Fruit fly (Drosophila melanogaster) whole organism, embryonic: Measurements from ENCODE around the gene Lip2.

Source experiments
- Atf6 ChIP-seq: fragments of 200-800 bp; sonication (Bioruptor generic); IDR thresholded peaks from 2 replicates; pipeline ENCODE4 v1.3.6; 2022; ENCODE audit warnings: missing biosample characterization, missing genetic modification characterization
- CG10959 ChIP-seq: fragments of 200-800 bp; sonication (Bioruptor generic); IDR thresholded peaks from 2 replicates; pipeline ENCODE4 v1.3.6; 2022; ENCODE audit warnings: missing biosample characterization, missing genetic modification characterization
- CG11504 ChIP-seq: fragments of 200-800 bp; sonication (Bioruptor generic); optimal IDR thresholded peaks from 3 replicates; lab custom pipeline; 2019; ENCODE audit warnings: missing biosample characterization, mild to moderate bottlenecking, missing genetic modification characterization, moderate library complexity
- CG12769 ChIP-seq: fragments of 200-800 bp; sonication (Bioruptor generic); optimal IDR thresholded peaks from 2 replicates; lab custom pipeline; 2019; ENCODE audit warnings: missing biosample characterization, mild to moderate bottlenecking, missing genetic modification characterization, moderate library complexity
- CG12942 ChIP-seq: fragments of 200-800 bp; sonication (Bioruptor generic); optimal IDR thresholded peaks from 3 replicates; lab custom pipeline; 2016; ENCODE audit warnings: missing biosample characterization, missing genetic modification characterization
- CG16779 ChIP-seq: fragments of 200-800 bp; sonication (Bioruptor generic); IDR thresholded peaks from 2 replicates; pipeline ENCODE4 v1.3.6; 2022; ENCODE audit warnings: missing biosample characterization, missing genetic modification characterization
- CG2120 ChIP-seq: fragments of 200-800 bp; sonication (Bioruptor generic); optimal IDR thresholded peaks from 3 replicates; lab custom pipeline; 2016; ENCODE audit warnings: missing biosample characterization, missing genetic modification characterization
- CG2199 ChIP-seq: fragments of 200-800 bp; sonication (Bioruptor generic); IDR thresholded peaks from 3 replicates; pipeline ENCODE4 v1.3.6; 2022; ENCODE audit warnings: missing biosample characterization, missing genetic modification characterization
- CG32532 ChIP-seq: fragments of 200-800 bp; sonication (Bioruptor generic); IDR thresholded peaks from 2 replicates; pipeline ENCODE4 v1.3.6; 2022; ENCODE audit warnings: missing biosample characterization, missing genetic modification characterization
- CG3281 ChIP-seq: fragments of 200-800 bp; sonication (Bioruptor generic); optimal IDR thresholded peaks from 3 replicates; lab custom pipeline; 2017; ENCODE audit warnings: missing biosample characterization, mild to moderate bottlenecking, missing genetic modification characterization
- CG6272 ChIP-seq: fragments of 200-800 bp; sonication (Bioruptor generic); IDR thresholded peaks from 2 replicates; pipeline ENCODE4 v1.3.6; 2022; ENCODE audit warnings: missing biosample characterization, missing genetic modification characterization
- CG7357 ChIP-seq: fragments of 200-800 bp; sonication (Bioruptor generic); IDR thresholded peaks from 3 replicates; pipeline ENCODE4 v1.3.6; 2022; ENCODE audit warnings: missing biosample characterization, missing genetic modification characterization
- CG9932 ChIP-seq: fragments of 200-800 bp; sonication (Bioruptor generic); IDR thresholded peaks from 2 replicates; pipeline ENCODE4 v1.3.6; 2022; ENCODE audit warnings: missing biosample characterization, missing genetic modification characterization
- D19A ChIP-seq: fragments of 200-800 bp; optimal IDR thresholded peaks from 3 replicates; lab custom pipeline; 2019; ENCODE audit warnings: missing biosample characterization, mild to moderate bottlenecking, missing genetic modification characterization, moderate library complexity
- Dp ChIP-seq: fragments of 200-800 bp; sonication (Bioruptor generic); optimal IDR thresholded peaks from 2 replicates; lab custom pipeline; 2018; ENCODE audit warnings: missing biosample characterization, mild to moderate bottlenecking, missing genetic modification characterization, moderate library complexity
- Hand ChIP-seq: fragments of 200-800 bp; sonication (Bioruptor generic); optimal IDR thresholded peaks from 2 replicates; lab custom pipeline; 2017; ENCODE audit warnings: mild to moderate bottlenecking, missing biosample characterization, missing genetic modification reagents, missing genetic modification characterization
- Hey ChIP-seq: fragments of 200-800 bp; sonication (Bioruptor generic); optimal IDR thresholded peaks from 3 replicates; lab custom pipeline; 2018; ENCODE audit warnings: missing biosample characterization, mild to moderate bottlenecking, missing genetic modification characterization
- Hr51 ChIP-seq, 2 experiments: fragments of 200-800 bp; sonication (Bioruptor generic); optimal IDR thresholded peaks; 2 replicates in 1 of 2; 3 replicates in 1 of 2; lab custom pipeline; 2016 to 2018; ENCODE audit warnings: missing biosample characterization in 2 of 2, missing genetic modification characterization in 2 of 2, mild to moderate bottlenecking in 1 of 2, moderate library complexity in 1 of 2
- Lhr ChIP-seq: fragments of 200-800 bp; sonication (Bioruptor generic); optimal IDR thresholded peaks from 3 replicates; lab custom pipeline; 2017; ENCODE audit warnings: mild to moderate bottlenecking, missing biosample characterization, missing genetic modification reagents, missing genetic modification characterization
- Med ChIP-seq: fragments of 200-800 bp; sonication (Bioruptor generic); peaks from one replicate; lab custom pipeline; 2016; ENCODE audit warnings: missing biosample characterization, missing genetic modification characterization, mild to moderate bottlenecking, inconsistent platforms, moderate library complexity
- Meics ChIP-seq: fragments of 200-800 bp; sonication (Bioruptor generic); optimal IDR thresholded peaks from 2 replicates; lab custom pipeline; 2017; ENCODE audit warnings: missing biosample characterization, mild to moderate bottlenecking, missing genetic modification characterization
- Rfx ChIP-seq: fragments of 200-800 bp; sonication (Bioruptor generic); IDR thresholded peaks from 2 replicates; pipeline ENCODE4 v1.3.6; 2022; ENCODE audit warnings: missing biosample characterization, missing genetic modification characterization
- Scr ChIP-seq: fragments of 200-800 bp; sonication (Bioruptor generic); IDR thresholded peaks from 2 replicates; pipeline ENCODE4 v1.3.6; 2022; ENCODE audit warnings: missing biosample characterization, missing genetic modification characterization; ENCODE audit not compliant: partially characterized antibody
- Sox102F ChIP-seq: fragments of 200-800 bp; sonication (Bioruptor generic); optimal IDR thresholded peaks from 2 replicates; lab custom pipeline; 2018; ENCODE audit warnings: missing biosample characterization, mild to moderate bottlenecking, missing genetic modification characterization, moderate library complexity
- Tbp ChIP-seq: fragments of >200 bp; optimal IDR thresholded peaks from 2 replicates; lab custom pipeline; 2018; ENCODE audit warnings: missing biosample characterization, missing genetic modification characterization
- al ChIP-seq: fragments of 200-800 bp; sonication (Bioruptor generic); IDR thresholded peaks from 2 replicates; pipeline ENCODE4 v1.3.6; 2022; ENCODE audit warnings: missing biosample characterization, missing genetic modification characterization
- cad ChIP-seq: fragments of >200 bp; optimal IDR thresholded peaks from 2 replicates; lab custom pipeline; 2017; ENCODE audit warnings: missing biosample characterization, missing genetic modification characterization
- caup ChIP-seq: fragments of 200-800 bp; sonication (Bioruptor generic); optimal IDR thresholded peaks from 3 replicates; lab custom pipeline; 2017; ENCODE audit warnings: missing biosample characterization, mild to moderate bottlenecking, missing genetic modification characterization, moderate library complexity; ENCODE audit not compliant: severe bottlenecking
- crc ChIP-seq: fragments of 200-800 bp; sonication (Bioruptor generic); optimal IDR thresholded peaks from 2 replicates; lab custom pipeline; 2016; ENCODE audit warnings: missing biosample characterization, missing genetic modification characterization
- dmrt99B ChIP-seq: fragments of 200-800 bp; sonication (Bioruptor generic); optimal IDR thresholded peaks from 2 replicates; lab custom pipeline; 2018; ENCODE audit warnings: missing biosample characterization, mild to moderate bottlenecking, missing genetic modification characterization, moderate library complexity
- gem ChIP-seq: fragments of 200-800 bp; sonication (Bioruptor generic); optimal IDR thresholded peaks from 2 replicates; lab custom pipeline; 2019; ENCODE audit warnings: missing biosample characterization, mild to moderate bottlenecking, missing genetic modification characterization, moderate library complexity
- kay ChIP-seq: fragments of 200-800 bp; sonication (Bioruptor generic); optimal IDR thresholded peaks from 2 replicates; lab custom pipeline; 2016; ENCODE audit warnings: missing biosample characterization, missing genetic modification characterization
- knrl ChIP-seq: fragments of 200-800 bp; sonication (Bioruptor generic); IDR thresholded peaks from 3 replicates; pipeline ENCODE4 v1.3.6; 2022; ENCODE audit warnings: missing biosample characterization, missing genetic modification characterization; ENCODE audit not compliant: partially characterized antibody
- lov ChIP-seq, 2 experiments: fragments of 200-800 bp in 1 of 2; fragments of >200 bp in 1 of 2; sonication (Bioruptor generic) in 1 of 2; IDR thresholded peaks in 1 of 2; optimal IDR thresholded peaks in 1 of 2; 2 replicates in 1 of 2; 3 replicates in 1 of 2; pipeline versions ENCODE4 v1.3.6 to Lab custom; 2017 to 2022; ENCODE audit warnings: missing biosample characterization in 1 of 2, missing genetic modification characterization in 1 of 2
- mirr ChIP-seq: fragments of 200-800 bp; sonication (Bioruptor generic); optimal IDR thresholded peaks from 3 replicates; lab custom pipeline; 2018; ENCODE audit warnings: missing biosample characterization, mild to moderate bottlenecking, missing genetic modification characterization
- p53 ChIP-seq: fragments of 200-800 bp; sonication (Bioruptor generic); optimal IDR thresholded peaks from 2 replicates; lab custom pipeline; 2016; ENCODE audit warnings: missing biosample characterization, missing genetic modification characterization
- pb ChIP-seq: fragments of 200-800 bp; sonication (Bioruptor generic); optimal IDR thresholded peaks from 3 replicates; lab custom pipeline; 2016; ENCODE audit warnings: missing biosample characterization, missing genetic modification characterization
- row ChIP-seq: fragments of 200-800 bp; sonication (Bioruptor generic); IDR thresholded peaks from 3 replicates; pipeline ENCODE4 v1.3.6; 2022; ENCODE audit warnings: missing biosample characterization, missing genetic modification characterization
- sisA ChIP-seq: fragments of 200-800 bp; sonication (Bioruptor generic); IDR thresholded peaks from 2 replicates; pipeline ENCODE4 v1.3.6; 2022; ENCODE audit warnings: missing biosample characterization, missing genetic modification characterization
- slou ChIP-seq: fragments of 200-800 bp; sonication (Bioruptor generic); optimal IDR thresholded peaks from 3 replicates; lab custom pipeline; 2016; ENCODE audit warnings: missing biosample characterization, missing genetic modification characterization
- stwl ChIP-seq: fragments of 200-800 bp; sonication (Bioruptor generic); optimal IDR thresholded peaks from 3 replicates; lab custom pipeline; 2018; ENCODE audit warnings: missing biosample characterization, mild to moderate bottlenecking, missing genetic modification characterization, moderate library complexity
- tx ChIP-seq: fragments of 200-800 bp; sonication (Bioruptor generic); optimal IDR thresholded peaks from 2 replicates; lab custom pipeline; 2016; ENCODE audit warnings: missing biosample characterization, missing genetic modification characterization

The Lip2 gene

DNA sequence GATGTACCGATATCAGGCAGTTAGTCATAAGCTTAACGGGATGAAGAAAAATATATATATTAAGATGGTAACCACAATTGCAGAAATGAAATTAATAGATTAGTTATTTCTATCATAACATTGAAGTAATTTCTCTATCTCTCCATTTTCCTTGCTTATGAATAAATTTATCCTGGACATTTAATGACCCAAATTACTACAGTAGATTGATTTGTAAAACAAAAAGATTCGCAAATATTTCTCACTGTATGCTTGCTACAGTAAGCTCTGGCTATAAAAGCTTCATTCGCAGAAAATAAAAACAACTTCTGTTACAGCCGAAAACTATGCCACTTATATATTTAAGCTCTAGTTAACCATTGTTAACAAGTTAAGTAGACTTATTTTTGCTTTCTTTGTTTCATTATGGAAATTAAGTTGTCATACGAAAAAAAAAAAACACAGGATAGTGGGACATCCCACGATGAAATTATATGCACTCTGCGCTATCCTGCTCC, 28.6 kb downstream of the Lip2 start, which contains the start of gene CG17105 (continued):
- no peak for TF ChIP-seq cad (GFP tag; lab: Kevin White, UChicago)
- TF ChIP-seq caup (GFP tag; lab: Kevin White, UChicago): no peak
- 0 out of 3 replicates have a peak, but pooled peaks have one; percentile 19 for TF ChIP-seq row (GFP tag; lab: Robert Waterston, UW)
- TF ChIP-seq Scr (GFP tag; lab: Robert Waterston, UW): no peak
- TF ChIP-seq Hand (GFP tag; lab: Kevin White, UChicago): no peak
- peak; percentile 3 for TF ChIP-seq CG3281 (GFP tag; lab: Kevin White, UChicago)
- TF ChIP-seq CG6272 (GFP tag; lab: Robert Waterston, UW): no peak
- TF ChIP-seq mirr (GFP tag; lab: Kevin White, UChicago): no peak
- no peak for TF ChIP-seq CG10959
- TF ChIP-seq Tbp (GFP tag; lab: Kevin White, UChicago): no peak
- TF ChIP-seq crc (GFP tag; lab: Kevin White, UChicago): no peak
- no peak for TF ChIP-seq knrl (GFP tag; lab: Robert Waterston, UW)
- no peak for TF ChIP-seq pb
- TF ChIP-seq Sox102F (GFP tag; lab: Kevin White, UChicago): peak; percentile 24
- TF ChIP-seq CG12769: no peak
- no peak for TF ChIP-seq CG2199 (GFP tag; lab: Robert Waterston, UW)
- no peak for TF ChIP-seq Dp
- no peak for TF ChIP-seq Lhr (GFP tag; lab: Kevin White, UChicago)
- TF ChIP-seq Meics: peak; percentile 14
- no peak for TF ChIP-seq p53
- TF ChIP-seq lov (optimal IDR thresholded peaks at IDR 0.05; lab: Kevin White, UChicago): no peak
- no peak for TF ChIP-seq lov (GFP tag; IDR thresholded peaks at IDR 0.05; lab: Robert Waterston, UW)
- TF ChIP-seq slou (GFP tag; lab: Kevin White, UChicago): no peak
- no peak for TF ChIP-seq Hey (tag; lab: Kevin White, UChicago)
- TF ChIP-seq Med (GFP tag; lab: Kevin White, UChicago): peak; percentile 57
- TF ChIP-seq CG16779 (GFP tag; lab: Robert Waterston, UW): no peak

DNA sequence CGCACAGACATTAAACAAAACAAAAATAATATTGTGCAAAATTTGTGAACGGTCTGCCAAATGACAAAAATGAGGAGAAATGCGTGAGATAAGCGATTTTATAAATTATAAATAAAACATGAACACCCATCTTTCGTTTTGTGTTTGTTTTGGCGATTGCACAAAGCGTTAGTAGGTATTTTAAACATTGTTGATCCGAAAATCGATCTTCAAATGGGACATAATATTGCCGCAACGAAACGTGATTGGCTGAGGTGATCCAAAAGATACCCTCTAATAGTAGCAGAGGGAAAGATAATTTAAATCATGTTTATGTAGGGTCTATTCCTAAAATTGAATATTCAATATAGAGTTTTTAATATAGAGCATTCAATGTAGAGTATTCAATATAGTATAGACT, 29.7 kb downstream of the Lip2 start:
- peak; percentile 47; the same call in 1 of the 2 replicates for TF ChIP-seq CG9932
- TF ChIP-seq tx (GFP tag; lab: Kevin White, UChicago): no peak
- TF ChIP-seq knrl (GFP tag; lab: Robert Waterston, UW): no peak
- peak; percentile 38 for TF ChIP-seq CG11504
- peak; percentile 22; the same call in 1 of the 2 replicates for TF ChIP-seq Rfx (GFP tag; lab: Robert Waterston, UW)
- TF ChIP-seq dmrt99B (tag; lab: Kevin White, UChicago): peak; percentile 12
- peak; percentile 28; the same call in 1 of the 2 replicates for TF ChIP-seq CG32532
- peak; percentile 15; the same call in 1 of the 2 replicates for TF ChIP-seq Atf6
- TF ChIP-seq gem: peak; percentile 17
- peak; percentile 6 for TF ChIP-seq kay (GFP tag; lab: Kevin White, UChicago)
- peak; percentile 5 for TF ChIP-seq Meics
- peak; percentile 16 for TF ChIP-seq D19A
- TF ChIP-seq Med (GFP tag; lab: Kevin White, UChicago): peak; percentile 74
- TF ChIP-seq sisA: 0 out of 2 replicates have a peak, but pooled peaks have one; percentile 10
- no peak for TF ChIP-seq stwl (tag; lab: Kevin White, UChicago)
- TF ChIP-seq al (GFP tag; lab: Robert Waterston, UW): 0 out of 2 replicates have a peak, but pooled peaks have one; percentile 15
- TF ChIP-seq caup (GFP tag; lab: Kevin White, UChicago): no peak
- TF ChIP-seq CG2120 (GFP tag; lab: Kevin White, UChicago): peak; percentile 15
- TF ChIP-seq Hr51 (GFP tag; optimal IDR thresholded peaks at IDR 0.05; lab: Kevin White, UChicago): peak in 1 of 2 experiments; percentile 20
- no peak for TF ChIP-seq CG7357 (GFP tag; lab: Robert Waterston, UW)
- TF ChIP-seq CG12942 (GFP tag; lab: Kevin White, UChicago): no peak
